Fruit fly (Drosophila melanogaster) whole organism, embryonic: ENCODE results near the gene PIG-B.

Experiments used
- Atf6 ChIP-seq: fragments of 200-800 bp; sonication (Bioruptor generic); IDR thresholded peaks from 2 replicates; pipeline ENCODE4 v1.3.6; 2022; ENCODE audit warnings: missing biosample characterization, missing genetic modification characterization
- C15 ChIP-seq: fragments of 200-800 bp; sonication (Bioruptor generic); IDR thresholded peaks from 3 replicates; pipeline ENCODE4 v1.3.6; 2022; ENCODE audit warnings: missing biosample characterization, missing genetic modification characterization
- CG10366 ChIP-seq: fragments of 200-800 bp; sonication (Bioruptor generic); IDR thresholded peaks from 2 replicates; pipeline ENCODE4 v1.3.6; 2022; ENCODE audit warnings: missing biosample characterization, missing genetic modification characterization
- CG12942 ChIP-seq: fragments of 200-800 bp; sonication (Bioruptor generic); optimal IDR thresholded peaks from 3 replicates; lab custom pipeline; 2016; ENCODE audit warnings: missing biosample characterization, missing genetic modification characterization
- CG13287 ChIP-seq: fragments of 200-800 bp; sonication (Bioruptor generic); IDR thresholded peaks from 2 replicates; pipeline ENCODE4 v1.3.6; 2022; ENCODE audit warnings: missing biosample characterization, missing genetic modification characterization; ENCODE audit not compliant: partially characterized antibody
- CG14014 ChIP-seq: fragments of 200-800 bp; sonication (Bioruptor generic); IDR thresholded peaks from 2 replicates; pipeline ENCODE4 v1.3.6; 2022; ENCODE audit warnings: missing biosample characterization, missing genetic modification characterization
- CG14667 ChIP-seq: fragments of 200-800 bp; sonication (Bioruptor generic); IDR thresholded peaks from 2 replicates; pipeline ENCODE4 v1.3.6; 2022; ENCODE audit warnings: missing biosample characterization, missing genetic modification characterization
- CG15269 ChIP-seq: fragments of 200-800 bp; sonication (Bioruptor generic); optimal IDR thresholded peaks from 2 replicates; lab custom pipeline; 2018; ENCODE audit warnings: missing biosample characterization, mild to moderate bottlenecking, missing genetic modification characterization, moderate library complexity
- CG15514 ChIP-seq: fragments of 200-800 bp; sonication (Bioruptor generic); optimal IDR thresholded peaks from 3 replicates; lab custom pipeline; 2017; ENCODE audit warnings: missing biosample characterization, missing genetic modification characterization, mild to moderate bottlenecking, moderate library complexity, missing genetic modification reagents
- CG1602 ChIP-seq: fragments of 200-800 bp; sonication (Bioruptor generic); optimal IDR thresholded peaks from 3 replicates; lab custom pipeline; 2016; ENCODE audit warnings: missing biosample characterization, missing genetic modification characterization
- CG17612 ChIP-seq: fragments of 200-800 bp; sonication (Bioruptor generic); IDR thresholded peaks from 2 replicates; pipeline ENCODE4 v1.3.6; 2022; ENCODE audit warnings: missing biosample characterization, missing genetic modification characterization
- CG18476 ChIP-seq: fragments of 200-800 bp; sonication (Bioruptor generic); optimal IDR thresholded peaks from 2 replicates; lab custom pipeline; 2016; ENCODE audit warnings: missing biosample characterization, mild to moderate bottlenecking, missing genetic modification characterization
- CG2712 ChIP-seq: fragments of 200-800 bp; optimal IDR thresholded peaks from 3 replicates; lab custom pipeline; 2019; ENCODE audit warnings: missing biosample characterization, mild to moderate bottlenecking, missing genetic modification characterization, moderate library complexity
- CG2889 ChIP-seq: fragments of 200-800 bp; sonication (Bioruptor generic); IDR thresholded peaks from 3 replicates; pipeline ENCODE4 v1.3.6; 2022; ENCODE audit warnings: missing biosample characterization, missing genetic modification characterization
- CG3163 ChIP-seq: fragments of 200-800 bp; sonication (Bioruptor generic); optimal IDR thresholded peaks from 3 replicates; lab custom pipeline; 2016; ENCODE audit warnings: missing biosample characterization, missing genetic modification characterization
- CG32532 ChIP-seq: fragments of 200-800 bp; sonication (Bioruptor generic); IDR thresholded peaks from 2 replicates; pipeline ENCODE4 v1.3.6; 2022; ENCODE audit warnings: missing biosample characterization, missing genetic modification characterization
- CG34224 ChIP-seq: fragments of 200-800 bp; sonication (Bioruptor generic); IDR thresholded peaks from 3 replicates; pipeline ENCODE4 v1.3.6; 2022; ENCODE audit warnings: missing biosample characterization, missing genetic modification characterization; ENCODE audit not compliant: partially characterized antibody
- CG42726 ChIP-seq: fragments of 200-800 bp; sonication (Bioruptor generic); IDR thresholded peaks from 2 replicates; pipeline ENCODE4 v1.3.6; 2022; ENCODE audit warnings: missing biosample characterization, missing genetic modification characterization; ENCODE audit not compliant: partially characterized antibody
- CG4707 ChIP-seq: fragments of 200-800 bp; sonication (Bioruptor generic); optimal IDR thresholded peaks from 2 replicates; lab custom pipeline; 2018; ENCODE audit warnings: missing biosample characterization, mild to moderate bottlenecking, missing genetic modification characterization, moderate library complexity
- CG6254 ChIP-seq: fragments of 200-800 bp; sonication (Bioruptor generic); optimal IDR thresholded peaks from 3 replicates; lab custom pipeline; 2017; ENCODE audit warnings: mild to moderate bottlenecking, missing biosample characterization, missing genetic modification reagents, missing genetic modification characterization
- CG7987 ChIP-seq: fragments of 200-800 bp; sonication (Bioruptor generic); optimal IDR thresholded peaks from 2 replicates; lab custom pipeline; 2018; ENCODE audit warnings: missing biosample characterization, mild to moderate bottlenecking, missing genetic modification characterization, moderate library complexity
- CHES-1-like ChIP-seq: fragments of 200-800 bp; sonication (Bioruptor generic); optimal IDR thresholded peaks from 2 replicates; lab custom pipeline; 2016; ENCODE audit warnings: missing biosample characterization, missing genetic modification characterization
- Dad ChIP-seq: fragments of 200-800 bp; sonication (Bioruptor generic); optimal IDR thresholded peaks from 3 replicates; lab custom pipeline; 2016; ENCODE audit warnings: missing biosample characterization, missing genetic modification characterization
- Deaf1 ChIP-seq: fragments of 200-800 bp; optimal IDR thresholded peaks from 3 replicates; lab custom pipeline; 2019; ENCODE audit warnings: missing biosample characterization, mild to moderate bottlenecking, missing genetic modification characterization, moderate library complexity
- E2f1 ChIP-seq: fragments of 200-800 bp; sonication (Bioruptor generic); IDR thresholded peaks from 2 replicates; pipeline ENCODE4 v1.3.6; 2022; ENCODE audit warnings: missing biosample characterization, missing genetic modification characterization
- GATAe ChIP-seq: fragments of 200-800 bp; sonication (Bioruptor generic); conservative IDR thresholded peaks from 2 replicates; pipeline ENCODE4 v1.3.6; 2022; ENCODE audit warnings: missing biosample characterization, missing genetic modification characterization
- Gsc ChIP-seq: fragments of 200-800 bp; sonication (Bioruptor generic); IDR thresholded peaks from 2 replicates; pipeline ENCODE4 v1.3.6; 2022; ENCODE audit warnings: missing biosample characterization, missing genetic modification characterization
- HLH3B ChIP-seq: fragments of 200-800 bp; sonication (Bioruptor generic); IDR thresholded peaks from 2 replicates; pipeline ENCODE4 v1.3.6; 2022; ENCODE audit warnings: missing biosample characterization, missing genetic modification characterization
- HmgZ ChIP-seq: fragments of 200-800 bp; sonication (Bioruptor generic); optimal IDR thresholded peaks from 2 replicates; lab custom pipeline; 2018; ENCODE audit warnings: missing biosample characterization, mild to moderate bottlenecking, missing genetic modification characterization
- Hmr ChIP-seq: fragments of 200-800 bp; sonication (Bioruptor generic); optimal IDR thresholded peaks from 3 replicates; lab custom pipeline; 2017; ENCODE audit warnings: mild to moderate bottlenecking, missing biosample characterization, missing genetic modification reagents, missing genetic modification characterization
- Hr51 ChIP-seq, 2 experiments: fragments of 200-800 bp; sonication (Bioruptor generic); optimal IDR thresholded peaks; 2 replicates in 1 of 2; 3 replicates in 1 of 2; lab custom pipeline; 2016 to 2018; ENCODE audit warnings: missing biosample characterization in 2 of 2, missing genetic modification characterization in 2 of 2, mild to moderate bottlenecking in 1 of 2, moderate library complexity in 1 of 2
- Hr78 ChIP-seq, 2 experiments: fragments of 200-800 bp in 1 of 2; fragments of >200 bp in 1 of 2; sonication (Bioruptor generic) in 1 of 2; optimal IDR thresholded peaks; 2 replicates each; lab custom pipeline; 2017 to 2019; ENCODE audit warnings: missing biosample characterization in 2 of 2, missing genetic modification characterization in 2 of 2, mild to moderate bottlenecking in 1 of 2, moderate library complexity in 1 of 2
- NfI ChIP-seq: fragments of 200-800 bp; sonication (Bioruptor generic); optimal IDR thresholded peaks from 3 replicates; lab custom pipeline; 2018; ENCODE audit warnings: missing biosample characterization, mild to moderate bottlenecking, missing genetic modification characterization, moderate library complexity
- Ptx1 ChIP-seq: fragments of 200-800 bp; sonication (Bioruptor generic); IDR thresholded peaks from 2 replicates; pipeline ENCODE4 v1.3.6; 2022; ENCODE audit warnings: missing biosample characterization, missing genetic modification characterization
- Rfx ChIP-seq: fragments of 200-800 bp; sonication (Bioruptor generic); IDR thresholded peaks from 2 replicates; pipeline ENCODE4 v1.3.6; 2022; ENCODE audit warnings: missing biosample characterization, missing genetic modification characterization
- TFAM ChIP-seq: fragments of 200-800 bp; sonication (Bioruptor generic); optimal IDR thresholded peaks from 2 replicates; lab custom pipeline; 2017; ENCODE audit warnings: missing biosample characterization, missing genetic modification characterization, inconsistent platforms
- bcd ChIP-seq: fragments of 200-800 bp; sonication (Bioruptor generic); optimal IDR thresholded peaks from 2 replicates; lab custom pipeline; 2017; ENCODE audit warnings: missing biosample characterization, mild to moderate bottlenecking, missing genetic modification characterization
- crol ChIP-seq: fragments of 200-800 bp; sonication (Bioruptor generic); IDR thresholded peaks from 2 replicates; pipeline ENCODE4 v1.3.6; 2022; ENCODE audit warnings: missing biosample characterization, missing genetic modification characterization
- eve ChIP-seq, 2 experiments: fragments of >200 bp; optimal IDR thresholded peaks; 2 replicates each; lab custom pipeline; 2017; ENCODE audit warnings: missing biosample characterization in 2 of 2, missing genetic modification characterization in 2 of 2
- fru ChIP-seq: fragments of >200 bp; optimal IDR thresholded peaks from 2 replicates; lab custom pipeline; 2017
- gsb-n ChIP-seq: fragments of 200-800 bp; sonication (Bioruptor generic); optimal IDR thresholded peaks from 3 replicates; lab custom pipeline; 2018; ENCODE audit warnings: missing biosample characterization, mild to moderate bottlenecking, missing genetic modification characterization
- jing ChIP-seq: fragments of 200-800 bp; sonication (Bioruptor generic); optimal IDR thresholded peaks from 2 replicates; lab custom pipeline; 2018; ENCODE audit warnings: missing biosample characterization, mild to moderate bottlenecking, missing genetic modification characterization
- klu ChIP-seq: fragments of 200-800 bp; sonication (Bioruptor generic); IDR thresholded peaks from 2 replicates; pipeline ENCODE4 v1.3.6; 2022; ENCODE audit warnings: missing biosample characterization, missing genetic modification characterization
- nom ChIP-seq: fragments of 200-800 bp; sonication (Bioruptor generic); optimal IDR thresholded peaks from 2 replicates; lab custom pipeline; 2017; ENCODE audit warnings: missing biosample characterization, missing genetic modification characterization, mild to moderate bottlenecking, moderate library complexity, missing genetic modification reagents
- odd ChIP-seq: fragments of 200-800 bp; sonication (Bioruptor generic); optimal IDR thresholded peaks from 2 replicates; lab custom pipeline; 2017; ENCODE audit warnings: missing biosample characterization, mild to moderate bottlenecking, missing genetic modification characterization
- ranshi ChIP-seq: fragments of 200-800 bp; sonication (Bioruptor generic); IDR thresholded peaks from 2 replicates; pipeline ENCODE4 v1.3.6; 2022; ENCODE audit warnings: missing biosample characterization, missing genetic modification characterization
- slbo ChIP-seq: fragments of 200-800 bp; sonication (Bioruptor generic); IDR thresholded peaks from 2 replicates; pipeline ENCODE4 v1.3.6; 2022; ENCODE audit warnings: missing biosample characterization, missing genetic modification characterization
- stwl ChIP-seq: fragments of 200-800 bp; sonication (Bioruptor generic); optimal IDR thresholded peaks from 3 replicates; lab custom pipeline; 2018; ENCODE audit warnings: missing biosample characterization, mild to moderate bottlenecking, missing genetic modification characterization, moderate library complexity
- sug ChIP-seq: fragments of 200-800 bp; optimal IDR thresholded peaks from 2 replicates; lab custom pipeline; 2019; ENCODE audit warnings: missing biosample characterization, mild to moderate bottlenecking, missing genetic modification characterization, moderate library complexity

PIG-B gene

DNA sequence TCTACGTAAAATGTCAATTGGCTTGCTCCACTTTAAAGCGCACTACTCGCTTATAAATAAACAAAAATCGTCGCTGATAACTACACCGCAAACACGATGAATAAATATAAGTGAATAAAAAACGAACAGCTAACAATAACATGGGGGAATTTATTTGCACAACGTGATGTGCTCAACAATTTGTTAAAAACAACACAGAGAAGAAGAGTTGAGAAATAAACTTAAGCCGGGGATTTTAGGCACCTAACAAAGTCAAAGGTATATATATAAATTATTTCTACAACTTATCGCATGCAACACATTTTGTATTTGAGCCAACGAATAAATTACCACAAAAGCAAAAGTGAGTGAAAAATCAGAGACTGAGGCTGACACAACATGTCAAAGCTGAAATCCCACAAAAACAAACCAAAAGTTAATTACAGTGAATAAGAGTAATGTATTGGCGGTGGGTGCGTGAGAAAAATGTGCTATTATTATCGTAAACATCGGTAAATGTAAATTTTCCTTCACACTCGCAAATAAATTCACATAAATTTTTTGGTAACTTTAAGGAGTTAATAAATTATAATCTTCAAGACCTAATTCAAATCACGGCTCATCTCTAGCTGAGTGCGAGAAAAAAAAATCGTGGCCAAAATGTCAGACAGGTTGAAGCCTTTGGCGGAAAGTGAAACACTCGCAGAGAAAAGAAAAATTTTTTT is 38.6 kb upstream of the PIG-B start (continued):
- TF ChIP-seq Atf6 (GFP tag; lab: Robert Waterston, UW), result 0 out of 2 replicates have a peak, but pooled peaks have one; percentile 29
- peak; percentile 33; the same call in 1 of the 2 replicates for TF ChIP-seq ranshi
- no peak for TF ChIP-seq odd
- no peak for TF ChIP-seq CG4707 (GFP tag; lab: Kevin White, UChicago)
- TF ChIP-seq stwl (tag; lab: Kevin White, UChicago), result no peak
- TF ChIP-seq E2f1 (GFP tag; lab: Robert Waterston, UW), result no peak
- peak; percentile 31 for TF ChIP-seq sug
- TF ChIP-seq HmgZ (tag; lab: Kevin White, UChicago), result peak; percentile 29
- TF ChIP-seq CG10366 (GFP tag; lab: Robert Waterston, UW), result peak; percentile 38; the same call in 1 of the 2 replicates
- TF ChIP-seq CG7987 (GFP tag; lab: Kevin White, UChicago), result peak; percentile 11
- TF ChIP-seq CG18476 (GFP tag; lab: Kevin White, UChicago), result no peak
- TF ChIP-seq NfI, result peak; percentile 44
- no peak for TF ChIP-seq CG42726 (GFP tag; lab: Robert Waterston, UW)
- no peak for TF ChIP-seq CHES-1-like (GFP tag; lab: Kevin White, UChicago)
- no peak for TF ChIP-seq TFAM (GFP tag; lab: Kevin White, UChicago)
- peak; percentile 10 for TF ChIP-seq Hmr (GFP tag; lab: Kevin White, UChicago)
- TF ChIP-seq nom (GFP tag; lab: Kevin White, UChicago), result no peak
- peak in 1 of 2 experiments; percentile 49 for TF ChIP-seq eve (GFP tag; optimal IDR thresholded peaks at IDR 0.05; lab: Kevin White, UChicago)
- TF ChIP-seq CG17612 (GFP tag; lab: Robert Waterston, UW), result no peak
- TF ChIP-seq Deaf1 (tag; lab: Kevin White, UChicago), result no peak
- no peak for TF ChIP-seq Ptx1 (GFP tag; lab: Robert Waterston, UW)
- 0 out of 3 replicates have a peak, but pooled peaks have one; percentile 18 for TF ChIP-seq C15
- 0 out of 3 replicates have a peak, but pooled peaks have one; percentile 9 for TF ChIP-seq CG2889
- 0 out of 2 replicates have a peak, but pooled peaks have one; percentile 13 for TF ChIP-seq HLH3B (GFP tag; lab: Robert Waterston, UW)
- no peak for TF ChIP-seq CG2712
- TF ChIP-seq Gsc (GFP tag; lab: Robert Waterston, UW), result no peak
- no peak for TF ChIP-seq CG12942
- TF ChIP-seq klu (GFP tag; lab: Robert Waterston, UW), result no peak
- TF ChIP-seq Hr51 (GFP tag; optimal IDR thresholded peaks at IDR 0.05; lab: Kevin White, UChicago), result peak in 1 of 2 experiments; percentile 60
- peak; percentile 23; the same call in 1 of the 3 replicates for TF ChIP-seq CG34224 (GFP tag; lab: Robert Waterston, UW)
- TF ChIP-seq CG1602 (GFP tag; lab: Kevin White, UChicago), result no peak
- TF ChIP-seq CG15514 (GFP tag; lab: Kevin White, UChicago), result no peak
- peak; percentile 69 for TF ChIP-seq CG13287 (GFP tag; lab: Robert Waterston, UW)
- TF ChIP-seq slbo, result peak; percentile 64; the same call in 1 of the 2 replicates
- TF ChIP-seq CG6254 (GFP tag; lab: Kevin White, UChicago), result no peak
- TF ChIP-seq CG3163 (GFP tag; lab: Kevin White, UChicago), result no peak
- no peak for TF ChIP-seq CG14667 (GFP tag; lab: Robert Waterston, UW)
- TF ChIP-seq gsb-n (tag; lab: Kevin White, UChicago), result no peak
- TF ChIP-seq CG15269, result peak; percentile 67
- no peak for TF ChIP-seq Dad
- TF ChIP-seq CG14014, result peak; percentile 60; the same call in 1 of the 2 replicates
- TF ChIP-seq crol (GFP tag; lab: Robert Waterston, UW), result no peak
- TF ChIP-seq fru (lab: Kevin White, UChicago), result no peak
- peak; percentile 65 for TF ChIP-seq Rfx
- TF ChIP-seq bcd (GFP tag; lab: Kevin White, UChicago), result no peak
- no peak for TF ChIP-seq jing (GFP tag; lab: Kevin White, UChicago)
- TF ChIP-seq Hr78 (GFP tag; optimal IDR thresholded peaks at IDR 0.05; lab: Kevin White, UChicago), result no peak
- TF ChIP-seq CG32532 (GFP tag; lab: Robert Waterston, UW), result peak; percentile 51; the same call in 1 of the 2 replicates
- TF ChIP-seq GATAe (GFP tag; lab: Robert Waterston, UW), result no peak
